Fruit fly (Drosophila melanogaster) whole organism, embryonic: Measurements from ENCODE around the gene CG10232.

Experiments used
- B-H1 ChIP-seq: fragments of 200-800 bp; sonication (Bioruptor generic); IDR thresholded peaks from 3 replicates; pipeline ENCODE4 v1.3.6; 2022; ENCODE audit warnings: missing biosample characterization, missing genetic modification characterization
- CG10147 ChIP-seq: fragments of 200-800 bp; sonication (Bioruptor generic); optimal IDR thresholded peaks from 2 replicates; lab custom pipeline; 2019; ENCODE audit warnings: missing biosample characterization, mild to moderate bottlenecking, missing genetic modification characterization, moderate library complexity
- CG12155 ChIP-seq: fragments of 200-800 bp; sonication (Bioruptor generic); optimal IDR thresholded peaks from 3 replicates; lab custom pipeline; 2016; ENCODE audit warnings: missing biosample characterization, missing genetic modification characterization
- CG12942 ChIP-seq: fragments of 200-800 bp; sonication (Bioruptor generic); optimal IDR thresholded peaks from 3 replicates; lab custom pipeline; 2016; ENCODE audit warnings: missing biosample characterization, missing genetic modification characterization
- CG13424 ChIP-seq: fragments of 200-800 bp; sonication (Bioruptor generic); optimal IDR thresholded peaks from 2 replicates; lab custom pipeline; 2019; ENCODE audit warnings: missing biosample characterization, mild to moderate bottlenecking, missing genetic modification characterization, moderate library complexity
- CG14965 ChIP-seq: fragments of 200-800 bp; sonication (Bioruptor generic); optimal IDR thresholded peaks from 2 replicates; lab custom pipeline; 2016; ENCODE audit warnings: missing biosample characterization, missing genetic modification characterization, borderline replicate concordance
- CG1602 ChIP-seq: fragments of 200-800 bp; sonication (Bioruptor generic); optimal IDR thresholded peaks from 3 replicates; lab custom pipeline; 2016; ENCODE audit warnings: missing biosample characterization, missing genetic modification characterization
- CG17328 ChIP-seq: fragments of 200-800 bp; sonication (Bioruptor generic); IDR thresholded peaks from 2 replicates; pipeline ENCODE4 v1.3.6; 2022; ENCODE audit warnings: missing biosample characterization, missing genetic modification characterization
- CG17385 ChIP-seq: fragments of 200-800 bp; sonication (Bioruptor generic); optimal IDR thresholded peaks from 3 replicates; lab custom pipeline; 2018; ENCODE audit warnings: missing biosample characterization, mild to moderate bottlenecking, missing genetic modification characterization
- CG17802 ChIP-seq: fragments of 200-800 bp; sonication (Bioruptor generic); optimal IDR thresholded peaks from 2 replicates; lab custom pipeline; 2018; ENCODE audit warnings: missing biosample characterization, mild to moderate bottlenecking, missing genetic modification characterization, moderate library complexity
- CG18619 ChIP-seq: fragments of 200-800 bp; sonication (Bioruptor generic); optimal IDR thresholded peaks from 3 replicates; lab custom pipeline; 2017; ENCODE audit warnings: missing biosample characterization, mild to moderate bottlenecking, missing genetic modification characterization
- CG2129 ChIP-seq: fragments of 200-800 bp; sonication (Bioruptor generic); IDR thresholded peaks from 2 replicates; pipeline ENCODE4 v1.3.6; 2022; ENCODE audit warnings: missing biosample characterization, missing genetic modification characterization; ENCODE audit not compliant: partially characterized antibody
- CG2712 ChIP-seq: fragments of 200-800 bp; optimal IDR thresholded peaks from 3 replicates; lab custom pipeline; 2019; ENCODE audit warnings: missing biosample characterization, mild to moderate bottlenecking, missing genetic modification characterization, moderate library complexity
- CG31224 ChIP-seq: fragments of 200-800 bp; sonication (Bioruptor generic); IDR thresholded peaks from 2 replicates; pipeline ENCODE4 v1.3.6; 2022; ENCODE audit warnings: missing biosample characterization, missing genetic modification characterization
- CG32767 ChIP-seq: fragments of 200-800 bp; sonication (Bioruptor generic); IDR thresholded peaks from 2 replicates; pipeline ENCODE4 v1.3.6; 2022; ENCODE audit warnings: missing biosample characterization, missing genetic modification characterization
- CG3995 ChIP-seq: fragments of 200-800 bp; sonication (Bioruptor generic); optimal IDR thresholded peaks from 3 replicates; lab custom pipeline; 2016; ENCODE audit warnings: missing biosample characterization, missing genetic modification characterization
- CG7357 ChIP-seq: fragments of 200-800 bp; sonication (Bioruptor generic); IDR thresholded peaks from 3 replicates; pipeline ENCODE4 v1.3.6; 2022; ENCODE audit warnings: missing biosample characterization, missing genetic modification characterization
- CG9215 ChIP-seq: fragments of 200-800 bp; sonication (Bioruptor generic); IDR thresholded peaks from 2 replicates; pipeline ENCODE4 v1.3.6; 2022; ENCODE audit warnings: missing biosample characterization, missing genetic modification characterization
- CG9797 ChIP-seq: fragments of 200-800 bp; sonication (Bioruptor generic); optimal IDR thresholded peaks from 3 replicates; lab custom pipeline; 2018; ENCODE audit warnings: missing biosample characterization, mild to moderate bottlenecking, missing genetic modification characterization
- CG9932 ChIP-seq: fragments of 200-800 bp; sonication (Bioruptor generic); IDR thresholded peaks from 2 replicates; pipeline ENCODE4 v1.3.6; 2022; ENCODE audit warnings: missing biosample characterization, missing genetic modification characterization
- Dfd ChIP-seq, 2 experiments: fragments of >200 bp; optimal IDR thresholded peaks; 2 replicates each; lab custom pipeline; 2017; ENCODE audit warnings: missing biosample characterization in 2 of 2, missing genetic modification characterization in 2 of 2
- Doc3 ChIP-seq: fragments of 200-800 bp; sonication (Bioruptor generic); IDR thresholded peaks from 3 replicates; pipeline ENCODE4 v1.3.6; 2022; ENCODE audit warnings: missing biosample characterization, missing genetic modification characterization; ENCODE audit not compliant: partially characterized antibody
- Ets65A ChIP-seq: fragments of 200-800 bp; sonication (Bioruptor generic); peaks from one replicate; lab custom pipeline; 2016; ENCODE audit warnings: missing biosample characterization, missing genetic modification characterization
- Fer2 ChIP-seq: fragments of 200-800 bp; sonication (Bioruptor generic); optimal IDR thresholded peaks from 2 replicates; lab custom pipeline; 2018; ENCODE audit warnings: missing biosample characterization, mild to moderate bottlenecking, missing genetic modification characterization, moderate library complexity
- HLHmδ ChIP-seq: fragments of 200-800 bp; sonication (Bioruptor generic); optimal IDR thresholded peaks from 2 replicates; lab custom pipeline; 2018; ENCODE audit warnings: missing biosample characterization, mild to moderate bottlenecking, missing genetic modification characterization, moderate library complexity
- Hmr ChIP-seq: fragments of 200-800 bp; sonication (Bioruptor generic); optimal IDR thresholded peaks from 3 replicates; lab custom pipeline; 2017; ENCODE audit warnings: mild to moderate bottlenecking, missing biosample characterization, missing genetic modification reagents, missing genetic modification characterization
- Scr ChIP-seq: fragments of 200-800 bp; sonication (Bioruptor generic); IDR thresholded peaks from 2 replicates; pipeline ENCODE4 v1.3.6; 2022; ENCODE audit warnings: missing biosample characterization, missing genetic modification characterization; ENCODE audit not compliant: partially characterized antibody
- Trl ChIP-seq, 3 experiments: fragments of >200 bp in 2 of 3; fragments of 200-800 bp in 1 of 3; sonication (Bioruptor generic) in 1 of 3; optimal IDR thresholded peaks; 2 replicates in 1 of 3; 3 replicates in 2 of 3; lab custom pipeline; 2016 to 2017; ENCODE audit warnings: missing biosample characterization in 1 of 3, missing genetic modification characterization in 1 of 3
- Vsx1 ChIP-seq: fragments of 200-800 bp; sonication (Bioruptor generic); optimal IDR thresholded peaks from 2 replicates; lab custom pipeline; 2017; ENCODE audit warnings: missing biosample characterization, mild to moderate bottlenecking, missing genetic modification characterization, missing genetic modification reagents
- amos ChIP-seq: fragments of 200-800 bp; sonication (Bioruptor generic); IDR thresholded peaks from 2 replicates; pipeline ENCODE4 v1.3.6; 2022; ENCODE audit warnings: missing biosample characterization, missing genetic modification characterization; ENCODE audit not compliant: partially characterized antibody
- bigmax ChIP-seq: fragments of 200-800 bp; sonication (Bioruptor generic); optimal IDR thresholded peaks from 2 replicates; lab custom pipeline; 2018; ENCODE audit warnings: missing biosample characterization, mild to moderate bottlenecking, missing genetic modification characterization
- bsh ChIP-seq, 2 experiments: fragments of 200-800 bp; sonication (Bioruptor generic); optimal IDR thresholded peaks; 2 replicates each; lab custom pipeline; 2017 to 2018; ENCODE audit warnings: mild to moderate bottlenecking in 2 of 2, missing biosample characterization in 2 of 2, missing genetic modification characterization in 2 of 2, moderate library complexity in 1 of 2
- cg ChIP-seq: fragments of 200-800 bp; sonication (Bioruptor generic); optimal IDR thresholded peaks from 3 replicates; lab custom pipeline; 2019; ENCODE audit warnings: missing biosample characterization, mild to moderate bottlenecking, missing genetic modification characterization, moderate library complexity
- chif ChIP-seq, 2 experiments: fragments of 200-800 bp; sonication (Bioruptor generic); optimal IDR thresholded peaks; 3 replicates each; lab custom pipeline; 2016; ENCODE audit warnings: missing biosample characterization in 2 of 2, missing genetic modification characterization in 2 of 2
- crol ChIP-seq: fragments of 200-800 bp; sonication (Bioruptor generic); IDR thresholded peaks from 2 replicates; pipeline ENCODE4 v1.3.6; 2022; ENCODE audit warnings: missing biosample characterization, missing genetic modification characterization
- danr ChIP-seq: fragments of 200-800 bp; sonication (Bioruptor generic); IDR thresholded peaks from 2 replicates; pipeline ENCODE4 v1.3.6; 2022; ENCODE audit warnings: missing biosample characterization, missing genetic modification characterization
- fd64A ChIP-seq: fragments of 200-800 bp; sonication (Bioruptor generic); optimal IDR thresholded peaks from 3 replicates; lab custom pipeline; 2018; ENCODE audit warnings: missing biosample characterization, mild to moderate bottlenecking, missing genetic modification characterization
- fd96Cb ChIP-seq: fragments of 200-800 bp; sonication (Bioruptor generic); optimal IDR thresholded peaks from 2 replicates; lab custom pipeline; 2018; ENCODE audit warnings: missing biosample characterization, mild to moderate bottlenecking, missing genetic modification characterization, moderate library complexity
- gfzf ChIP-seq: fragments of 200-800 bp; sonication (Bioruptor generic); optimal IDR thresholded peaks from 2 replicates; lab custom pipeline; 2016; ENCODE audit warnings: missing biosample characterization, mild to moderate bottlenecking, missing genetic modification characterization, moderate library complexity
- h ChIP-seq: fragments of >200 bp; optimal IDR thresholded peaks from 2 replicates; lab custom pipeline; 2017
- insv ChIP-seq, 2 experiments: fragments of 200-800 bp; sonication (Bioruptor generic); optimal IDR thresholded peaks; 3 replicates each; lab custom pipeline; 2016 to 2018; ENCODE audit warnings: missing biosample characterization in 2 of 2, missing genetic modification characterization in 2 of 2
- lab ChIP-seq: fragments of 200-800 bp; sonication (Bioruptor generic); optimal IDR thresholded peaks from 3 replicates; lab custom pipeline; 2017; ENCODE audit warnings: missing biosample characterization, missing genetic modification characterization, mild to moderate bottlenecking, moderate library complexity, missing genetic modification reagents
- pb ChIP-seq: fragments of 200-800 bp; sonication (Bioruptor generic); optimal IDR thresholded peaks from 3 replicates; lab custom pipeline; 2016; ENCODE audit warnings: missing biosample characterization, missing genetic modification characterization
- psq ChIP-seq: fragments of 200-800 bp; sonication (Bioruptor generic); optimal IDR thresholded peaks from 2 replicates; lab custom pipeline; 2017; ENCODE audit warnings: missing biosample characterization, missing genetic modification characterization
- sisA ChIP-seq: fragments of 200-800 bp; sonication (Bioruptor generic); IDR thresholded peaks from 2 replicates; pipeline ENCODE4 v1.3.6; 2022; ENCODE audit warnings: missing biosample characterization, missing genetic modification characterization
- slou ChIP-seq: fragments of 200-800 bp; sonication (Bioruptor generic); optimal IDR thresholded peaks from 3 replicates; lab custom pipeline; 2016; ENCODE audit warnings: missing biosample characterization, missing genetic modification characterization
- wek ChIP-seq: fragments of 200-800 bp; sonication (Bioruptor generic); optimal IDR thresholded peaks from 3 replicates; lab custom pipeline; 2018; ENCODE audit warnings: missing biosample characterization, mild to moderate bottlenecking, missing genetic modification characterization, moderate library complexity
- zfh1 ChIP-seq: fragments of 200-800 bp; sonication (Bioruptor generic); IDR thresholded peaks from 3 replicates; pipeline ENCODE4 v1.3.6; 2022; ENCODE audit warnings: missing biosample characterization, missing genetic modification characterization

CG10232 gene

dm6 chr3R:23669401-23670216 lies 51.8 kb downstream of the CG10232 start, which contains the start of gene CG31145 (continued):
- peak; percentile 100 for TF ChIP-seq Ets65A (GFP tag; lab: Kevin White, UChicago)
- peak; percentile 99 for TF ChIP-seq slou (GFP tag; lab: Kevin White, UChicago)
- peak; percentile 98 for TF ChIP-seq fd64A
- TF ChIP-seq crol (GFP tag; lab: Robert Waterston, UW) = peak; percentile 73
- TF ChIP-seq CG12155 (GFP tag; lab: Kevin White, UChicago) = peak; percentile 99
- TF ChIP-seq psq (GFP tag; lab: Kevin White, UChicago) = peak; percentile 97
- peak; percentile 100 for TF ChIP-seq fd96Cb
- TF ChIP-seq CG1602 = peak; percentile 99
- TF ChIP-seq HLHmδ = no peak
- TF ChIP-seq CG17802 (tag; lab: Kevin White, UChicago) = peak; percentile 94
- TF ChIP-seq CG17328 (GFP tag; lab: Robert Waterston, UW) = peak; percentile 98
- TF ChIP-seq chif (GFP tag; optimal IDR thresholded peaks at IDR 0.05; lab: Kevin White, UChicago) = peak; percentile 99
- TF ChIP-seq CG12942 (GFP tag; lab: Kevin White, UChicago) = peak; percentile 99
- peak; percentile 99 for TF ChIP-seq pb
- peak; percentile 73 for TF ChIP-seq CG9797 (GFP tag; lab: Kevin White, UChicago)
- peak; percentile 76 to 83 for TF ChIP-seq insv (GFP tag; optimal IDR thresholded peaks at IDR 0.05; lab: Kevin White, UChicago)
- TF ChIP-seq CG17385 (GFP tag; lab: Kevin White, UChicago) = peak; percentile 99
- peak; percentile 87 to 96 for TF ChIP-seq Trl (optimal IDR thresholded peaks at IDR 0.05; lab: Kevin White, UChicago)
- TF ChIP-seq Trl (GFP tag; optimal IDR thresholded peaks at IDR 0.05; lab: Kevin White, UChicago) = peak; percentile 99
- peak; percentile 98 for TF ChIP-seq CG31224 (GFP tag; lab: Robert Waterston, UW)
- TF ChIP-seq amos (GFP tag; lab: Robert Waterston, UW) = no peak; the same call in 1 of the 2 replicates
- TF ChIP-seq Hmr (GFP tag; lab: Kevin White, UChicago) = peak; percentile 100
- TF ChIP-seq CG13424 (tag; lab: Kevin White, UChicago) = peak; percentile 100
- peak; percentile 98 for TF ChIP-seq CG9932 (GFP tag; lab: Robert Waterston, UW)
- TF ChIP-seq sisA (GFP tag; lab: Robert Waterston, UW) = peak; percentile 99
- peak; percentile 99 for TF ChIP-seq zfh1 (GFP tag; lab: Robert Waterston, UW)
- peak; percentile 41 for TF ChIP-seq gfzf (GFP tag; lab: Kevin White, UChicago)
- peak; percentile 98 for TF ChIP-seq CG7357
- TF ChIP-seq danr (GFP tag; lab: Robert Waterston, UW) = peak; percentile 99
- peak; percentile 99 for TF ChIP-seq CG32767 (GFP tag; lab: Robert Waterston, UW)
- TF ChIP-seq wek (GFP tag; lab: Kevin White, UChicago) = peak; percentile 93
- TF ChIP-seq CG2712 (tag; lab: Kevin White, UChicago) = peak; percentile 99
- peak; percentile 83 for TF ChIP-seq bigmax (GFP tag; lab: Kevin White, UChicago)
- TF ChIP-seq cg (GFP tag; lab: Kevin White, UChicago) = peak; percentile 49
- peak; percentile 99 for TF ChIP-seq CG10147 (GFP tag; lab: Kevin White, UChicago)
- TF ChIP-seq CG14965 (GFP tag; lab: Kevin White, UChicago) = peak; percentile 92
- no peak for TF ChIP-seq Doc3 (GFP tag; lab: Robert Waterston, UW)
- peak; percentile 100 for TF ChIP-seq lab (GFP tag; lab: Kevin White, UChicago)
- TF ChIP-seq Fer2 (tag; lab: Kevin White, UChicago) = peak; percentile 99
- TF ChIP-seq B-H1 = peak; percentile 99
- peak in 1 of 2 experiments; percentile 95 for TF ChIP-seq Dfd (GFP tag; optimal IDR thresholded peaks at IDR 0.05; lab: Kevin White, UChicago)
- peak; percentile 25 for TF ChIP-seq Scr
- peak; percentile 99 for TF ChIP-seq bsh (GFP tag; optimal IDR thresholded peaks at IDR 0.05; lab: Kevin White, UChicago)
- peak; percentile 99 for TF ChIP-seq CG9215
- peak; percentile 100 for TF ChIP-seq CG18619 (GFP tag; lab: Kevin White, UChicago)
- no peak for TF ChIP-seq CG2129
- peak; percentile 98 for TF ChIP-seq Vsx1 (GFP tag; lab: Kevin White, UChicago)
- TF ChIP-seq CG3995 (GFP tag; lab: Kevin White, UChicago) = peak; percentile 89
- TF ChIP-seq h (lab: Kevin White, UChicago) = no peak
